Worm (Caenorhabditis elegans) whole organism, young adult: ENCODE data around the gene W09G12.10.

Experiments used
- D2030.7 ChIP-seq: fragments of 200-800 bp; sonication (Bioruptor generic); IDR thresholded peaks from 2 replicates; pipeline ENCODE4 v1.3.6; 2022; ENCODE audit warnings: missing genetic modification reagents, missing genetic modification characterization, missing compliant biosample characterization
- F10E7.11 ChIP-seq: sonication (generic microtip); optimal IDR thresholded peaks from 2 replicates; lab custom pipeline; 2017; ENCODE audit warnings: mild to moderate bottlenecking, missing genetic modification characterization, moderate library complexity, missing compliant biosample characterization
- F23B12.7 ChIP-seq: sonication (generic microtip); optimal IDR thresholded peaks from 2 replicates; lab custom pipeline; 2017; ENCODE audit warnings: missing genetic modification characterization, mild to moderate bottlenecking, missing compliant biosample characterization, antibody characterized with exemption, moderate library complexity; ENCODE audit not compliant: insufficient read depth
- K12H6.12 ChIP-seq: fragments of 200-800 bp; sonication (Bioruptor generic); optimal IDR thresholded peaks from 2 replicates; lab custom pipeline; 2018; ENCODE audit warnings: mild to moderate bottlenecking, missing genetic modification characterization, missing compliant biosample characterization
- Y53G8AR.9 ChIP-seq: fragments of 200-800 bp; sonication (Bioruptor generic); conservative IDR thresholded peaks from 2 replicates; pipeline ENCODE4 v1.3.6; 2022; ENCODE audit warnings: missing genetic modification reagents, missing genetic modification characterization, missing compliant biosample characterization
- Y56A3A.18 ChIP-seq: fragments of 200-800 bp; sonication (Bioruptor generic); IDR thresholded peaks from 2 replicates; pipeline ENCODE4 v1.3.6; 2022; ENCODE audit warnings: missing genetic modification reagents, missing genetic modification characterization, missing compliant biosample characterization
- ama-1 ChIP-seq, 3 experiments: fragments of 150-350 bp in 1 of 3; sonication (generic microtip) in 2 of 3; optimal IDR thresholded peaks; 2 replicates each; lab custom pipeline; 2014 to 2018; ENCODE audit warnings: missing biosample characterization in 2 of 3, missing genetic modification characterization in 2 of 3, missing genetic modification reagents in 2 of 3
- attf-5 ChIP-seq: fragments of 200-800 bp; sonication (Bioruptor generic); optimal IDR thresholded peaks from 2 replicates; lab custom pipeline; 2018; ENCODE audit warnings: mild to moderate bottlenecking, missing genetic modification characterization, missing compliant biosample characterization
- attf-6 ChIP-seq: fragments of 200-800 bp; sonication (Bioruptor generic); IDR thresholded peaks from 2 replicates; pipeline ENCODE4 v1.3.6; 2022; ENCODE audit warnings: missing genetic modification reagents, missing genetic modification characterization, missing compliant biosample characterization
- ceh-91 ChIP-seq: fragments of 200-800 bp; sonication (Bioruptor generic); IDR thresholded peaks from 2 replicates; pipeline ENCODE4 v1.3.6; 2022; ENCODE audit warnings: missing genetic modification reagents, missing genetic modification characterization, missing compliant biosample characterization
- dox-1 ChIP-seq: fragments of 200-800 bp; sonication (Bioruptor generic); IDR thresholded peaks from 2 replicates; pipeline ENCODE4 v1.3.6; 2022; ENCODE audit warnings: missing genetic modification reagents, missing genetic modification characterization, missing compliant biosample characterization
- dpl-1 ChIP-seq: fragments of 150-350 bp; optimal IDR thresholded peaks from 2 replicates; lab custom pipeline; 2014; ENCODE audit warnings: missing biosample characterization, missing genetic modification reagents, missing genetic modification characterization
- efl-1 ChIP-seq: fragments of 150-350 bp; optimal IDR thresholded peaks from 2 replicates; lab custom pipeline; 2014; ENCODE audit warnings: missing biosample characterization, missing genetic modification reagents, missing genetic modification characterization
- ets-4 ChIP-seq: fragments of 200-800 bp; sonication (Bioruptor generic); optimal IDR thresholded peaks from 2 replicates; lab custom pipeline; 2018; ENCODE audit warnings: mild to moderate bottlenecking, missing genetic modification characterization, missing compliant biosample characterization
- him-1 ChIP-seq: sonication (generic microtip); optimal IDR thresholded peaks from 2 replicates; lab custom pipeline; 2016; ENCODE audit warnings: missing genotype, missing genetic modification reagents, missing genetic modification characterization, missing compliant biosample characterization
- hlh-12 ChIP-seq: sonication (generic microtip); optimal IDR thresholded peaks from 2 replicates; lab custom pipeline; 2016; ENCODE audit warnings: missing genetic modification characterization, missing compliant biosample characterization
- hmg-1.2 ChIP-seq: fragments of 200-800 bp; sonication (Bioruptor generic); IDR thresholded peaks from 2 replicates; pipeline ENCODE4 v1.3.6; 2022; ENCODE audit warnings: missing genetic modification reagents, missing genetic modification characterization, missing compliant biosample characterization
- hmg-20 ChIP-seq: fragments of 200-800 bp; sonication (Bioruptor generic); IDR thresholded peaks from 2 replicates; pipeline ENCODE4 v1.3.6; 2022; ENCODE audit warnings: missing genetic modification reagents, missing genetic modification characterization, missing compliant biosample characterization
- let-607 ChIP-seq, 2 experiments: fragments of 200-800 bp in 1 of 2; sonication (Bioruptor generic) in 1 of 2; sonication (generic microtip) in 1 of 2; optimal IDR thresholded peaks; 2 replicates each; lab custom pipeline; 2016 to 2018; ENCODE audit warnings: mild to moderate bottlenecking in 2 of 2, missing compliant biosample characterization in 2 of 2, missing genetic modification characterization in 2 of 2, moderate library complexity in 2 of 2, missing genotype in 1 of 2
- lin-54 ChIP-seq: fragments of 200-800 bp; sonication (Bioruptor generic); optimal IDR thresholded peaks from 2 replicates; lab custom pipeline; 2018; ENCODE audit warnings: mild to moderate bottlenecking, missing genetic modification characterization, missing compliant biosample characterization
- lsl-1 ChIP-seq: fragments of 200-800 bp; sonication (Bioruptor generic); optimal IDR thresholded peaks from 2 replicates; lab custom pipeline; 2018; ENCODE audit warnings: mild to moderate bottlenecking, missing genetic modification characterization, moderate library complexity, missing compliant biosample characterization
- mcd-1 ChIP-seq: fragments of 200-800 bp; sonication (Bioruptor generic); IDR thresholded peaks from 2 replicates; pipeline ENCODE4 v1.3.6; 2022; ENCODE audit warnings: missing genetic modification reagents, missing genetic modification characterization, missing compliant biosample characterization
- mel-28 ChIP-seq: sonication (generic microtip); optimal IDR thresholded peaks from 2 replicates; lab custom pipeline; 2016; ENCODE audit warnings: borderline replicate concordance, mild to moderate bottlenecking, missing genetic modification characterization, missing compliant biosample characterization
- nhr-120 ChIP-seq: fragments of 200-800 bp; sonication (Bioruptor generic); IDR thresholded peaks from 2 replicates; pipeline ENCODE4 v1.3.6; 2022; ENCODE audit warnings: missing genetic modification characterization, missing compliant biosample characterization
- nhr-80 ChIP-seq: sonication (generic microtip); optimal IDR thresholded peaks from 2 replicates; lab custom pipeline; 2016; ENCODE audit warnings: missing genetic modification characterization, missing compliant biosample characterization
- pha-4 ChIP-seq: fragments of 150-350 bp; sonication (generic microtip); optimal IDR thresholded peaks from 2 replicates; lab custom pipeline; 2014; ENCODE audit warnings: missing biosample characterization, missing genetic modification reagents, missing genetic modification characterization
- rec-8 ChIP-seq, 2 experiments: sonication (generic microtip); optimal IDR thresholded peaks; 2 replicates each; lab custom pipeline; 2016; ENCODE audit warnings: mild to moderate bottlenecking in 2 of 2, missing genetic modification characterization in 2 of 2, missing genetic modification reagents in 2 of 2, missing genotype in 2 of 2, missing biosample characterization in 1 of 2, missing compliant biosample characterization in 1 of 2, moderate library complexity in 1 of 2
- sptf-2 ChIP-seq: fragments of 200-800 bp; sonication (Bioruptor generic); optimal IDR thresholded peaks from 2 replicates; lab custom pipeline; 2018; ENCODE audit warnings: mild to moderate bottlenecking, missing genetic modification characterization, missing compliant biosample characterization
- tbp1 ChIP-seq: fragments of 200-800 bp; sonication (Bioruptor generic); optimal IDR thresholded peaks from 2 replicates; lab custom pipeline; 2018; ENCODE audit warnings: mild to moderate bottlenecking, missing genetic modification characterization, missing compliant biosample characterization
- unc-130 ChIP-seq: sonication (generic microtip); optimal IDR thresholded peaks from 2 replicates; lab custom pipeline; 2016; ENCODE audit warnings: missing genetic modification reagents, missing genetic modification characterization, missing compliant biosample characterization
- xnd-1 ChIP-seq: sonication (generic microtip); optimal IDR thresholded peaks from 2 replicates; lab custom pipeline; 2016; ENCODE audit warnings: missing genotype, missing genetic modification reagents, missing genetic modification characterization, missing compliant biosample characterization
- ztf-22 ChIP-seq: fragments of 200-800 bp; sonication (Bioruptor generic); optimal IDR thresholded peaks from 2 replicates; lab custom pipeline; 2018; ENCODE audit warnings: mild to moderate bottlenecking, missing genetic modification characterization, moderate library complexity, missing compliant biosample characterization
- ztf-28 ChIP-seq: fragments of 200-800 bp; sonication (Bioruptor generic); IDR thresholded peaks from 2 replicates; pipeline ENCODE4 v1.3.6; 2022; ENCODE audit warnings: missing genetic modification reagents, missing genetic modification characterization, missing compliant biosample characterization
- ztf-3 ChIP-seq: fragments of 200-800 bp; sonication (Bioruptor generic); optimal IDR thresholded peaks from 2 replicates; lab custom pipeline; 2018; ENCODE audit warnings: mild to moderate bottlenecking, missing genetic modification characterization, missing compliant biosample characterization
- ztf-6 ChIP-seq: fragments of 200-800 bp; sonication (Bioruptor generic); IDR thresholded peaks from 2 replicates; pipeline ENCODE4 v1.3.6; 2022; ENCODE audit warnings: missing genetic modification reagents, missing genetic modification characterization, missing compliant biosample characterization

Gene W09G12.10

ce11 chrIV:1246762-1247436 lies 25.8 kb upstream of the W09G12.10 start, which contains the start of the genes clec-165 and F38A1.11:
Gene clec-165 (minus strand): TSS chrIV:1246886.
Gene F38A1.11 (plus strand): TSS chrIV:1247386.
- TF ChIP-seq ztf-22 (no peak), attf-6 (no peak), pha-4 (no peak), lsl-1 (GFP tag; lab: Kevin White, UChicago) (no peak), hmg-1.2 (no peak), mel-28 (tag; lab: Kevin White, UChicago) (no peak), nhr-80 (tag; lab: Kevin White, UChicago) (peak; percentile 25), F10E7.11 (tag; lab: Kevin White, UChicago) (no peak)

DNA sequence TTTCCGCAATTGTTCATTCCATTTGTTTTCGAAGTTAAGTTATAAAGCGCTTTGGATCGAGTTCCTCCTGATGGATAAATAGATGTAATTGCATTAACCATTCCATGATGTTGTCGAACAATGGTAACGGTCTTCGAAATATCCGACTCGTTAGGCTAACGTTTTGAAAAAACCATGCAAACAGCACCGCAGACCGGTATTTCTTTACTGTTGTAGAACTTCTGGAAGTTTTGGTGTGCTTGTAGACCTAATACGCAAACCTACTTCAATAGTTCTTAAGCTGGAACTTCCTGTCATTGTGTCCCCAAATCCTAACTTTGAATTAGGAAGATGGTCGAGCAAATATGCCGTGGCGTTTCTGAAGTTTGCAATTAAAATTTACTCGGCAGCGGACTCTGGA lies 24.2 kb upstream of the W09G12.10 start, which contains the start of gene F38A1.9:
Gene F38A1.9, minus strand, starts transcription at position 101 of the 400 bp plus-strand sequence.
- TF ChIP-seq ceh-91 (GFP tag; lab: Robert Waterston, UW) (no peak), K12H6.12 (no peak), hlh-12 (tag; lab: Kevin White, UChicago) (no peak), attf-5 (GFP tag; lab: Kevin White, UChicago) (no peak), hmg-20 (no peak), Y56A3A.18 (no peak), nhr-120 (GFP tag; lab: Robert Waterston, UW) (no peak), ztf-6 (GFP tag; lab: Robert Waterston, UW) (no peak), ets-4 (no peak), ztf-3 (GFP tag; lab: Kevin White, UChicago) (no peak), tbp1 (GFP tag; lab: Kevin White, UChicago) (no peak), ztf-28 (GFP tag; lab: Robert Waterston, UW) (no peak), dox-1 (no peak), unc-130 (GFP tag; lab: Kevin White, UChicago) (no peak), sptf-2 (GFP tag; lab: Kevin White, UChicago) (no peak), Y53G8AR.9 (GFP tag; lab: Robert Waterston, UW) (no peak), him-1 (tag; lab: Kevin White, UChicago) (no peak)

- TF ChIP-seq D2030.7 (GFP tag; lab: Robert Waterston, UW) (no peak), ama-1 (optimal IDR thresholded peaks at IDR 0.05; lab: Kevin White, UChicago) (no peak), ama-1 (GFP tag; optimal IDR thresholded peaks at IDR 0.05; lab: Kevin White, UChicago) (no peak), rec-8 (tag; optimal IDR thresholded peaks at IDR 0.05; lab: Kevin White, UChicago) (no peak)
- TF ChIP-seq, all 124 proteins: peak for 0
These were observed 22.2 kb upstream of the W09G12.10 start, which contains the start of gene F38A1.15 for ce11 chrIV:1243295-1243694. Gene F38A1.15 (minus strand): TSS chrIV:1243395.

DNA sequence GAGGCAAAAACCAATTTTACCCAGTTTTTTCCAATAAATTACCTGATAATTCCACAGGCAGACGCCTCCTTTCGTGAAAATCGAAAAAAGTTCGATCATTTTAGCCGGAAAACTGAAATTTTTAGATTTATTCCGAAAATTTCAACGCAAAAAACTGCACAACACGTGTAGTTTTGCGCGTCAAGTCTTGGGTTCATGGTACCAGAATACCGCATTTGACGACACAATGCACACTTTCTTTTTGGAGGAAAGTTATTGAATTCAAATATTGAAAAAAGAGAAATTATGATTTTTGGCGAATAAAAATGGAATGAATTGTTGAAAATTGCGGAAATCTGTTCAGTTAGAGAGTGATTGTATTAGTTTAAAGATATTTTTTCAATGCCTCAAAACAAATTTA lies 18.6 kb upstream of the W09G12.10 start, which contains the start of gene F38A1.8:
Gene F38A1.8, minus strand, starts transcription at position 167 of the 400 bp plus-strand sequence.
- TF ChIP-seq lin-54 (GFP tag; lab: Kevin White, UChicago) (peak; percentile 56), F23B12.7 (tag; lab: Kevin White, UChicago) (peak; percentile 6), hmg-20 (no peak), him-1 (tag; lab: Kevin White, UChicago) (peak; percentile 45), mcd-1 (GFP tag; lab: Robert Waterston, UW) (peak; percentile 50; the same call in 1 of the 2 replicates), dpl-1 (GFP tag; lab: Kevin White, UChicago) (peak; percentile 41), let-607 (tag; optimal IDR thresholded peaks at IDR 0.05; lab: Kevin White, UChicago) (peak; percentile 97 to 98), xnd-1 (tag; lab: Kevin White, UChicago) (no peak), efl-1 (GFP tag; lab: Kevin White, UChicago) (peak; percentile 47)
